Worm (Caenorhabditis elegans) whole organism, midembryonic: ENCODE measurements around the gene his-35.

Experiments
- med-1 ChIP-seq: sonication (generic microtip); optimal IDR thresholded peaks from 2 replicates; lab custom pipeline; 2017; ENCODE audit warnings: missing genetic modification characterization, mild to moderate bottlenecking, missing compliant biosample characterization, antibody characterized with exemption, missing genetic modification reagents; ENCODE audit not compliant: insufficient read depth
- ref-1 ChIP-seq: fragments of 200-800 bp; sonication (Bioruptor generic); conservative IDR thresholded peaks from 2 replicates; pipeline ENCODE4 v1.3.6; 2022; ENCODE audit warnings: missing genetic modification reagents, missing genetic modification characterization, missing compliant biosample characterization

ce11 chrV:9507742-9508141 lies 37.3 kb downstream of the his-35 start, which contains the start of gene acs-14:
- no peak for TF ChIP-seq ref-1 (GFP tag; lab: Robert Waterston, UW)
- no peak for TF ChIP-seq med-1 (GFP tag; lab: Kevin White, UChicago)
